Worm (Caenorhabditis elegans): ENCODE data around the gene R12B2.8.

Gene R12B2.8

DNA sequence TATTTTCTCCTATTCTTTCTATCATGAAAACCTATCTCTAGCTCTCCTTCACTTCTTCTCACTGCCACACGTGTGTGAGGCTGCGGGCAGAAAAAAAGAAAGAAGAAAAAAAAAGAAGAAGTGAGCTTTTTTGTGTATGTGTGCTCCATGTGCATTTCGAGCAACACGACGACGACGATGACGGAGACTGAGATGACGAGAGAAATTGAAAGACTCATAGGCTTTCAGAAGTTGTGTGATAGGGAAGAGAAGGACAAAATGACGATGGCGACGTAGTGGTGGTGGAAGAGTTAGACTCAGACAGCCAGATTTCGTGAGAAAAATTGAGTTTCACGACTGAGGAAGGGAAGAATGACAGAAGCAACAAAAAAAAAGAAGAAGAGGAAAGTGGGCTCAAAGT lies 21.8 kb downstream of the R12B2.8 start (continued):
- TF ChIP-seq unc-39 (tag; optimal IDR thresholded peaks at IDR 0.05) (no peak), nhr-28 (tag; optimal IDR thresholded peaks at IDR 0.05) (no peak), nhr-48 (tag; optimal IDR thresholded peaks at IDR 0.05) (no peak), zfp-3 (GFP tag; conservative IDR thresholded peaks at IDR 0.05) (no peak), hlh-11 (tag; optimal IDR thresholded peaks at IDR 0.05) (peak; percentile 43), rbr-2 (tag; optimal IDR thresholded peaks at IDR 0.05) (peak; percentile 86), nhr-111 (GFP tag; optimal IDR thresholded peaks at IDR 0.05) (no peak), ces-1 (GFP tag; optimal IDR thresholded peaks at IDR 0.05) (peak; percentile 39), unc-62 (GFP tag; optimal IDR thresholded peaks at IDR 0.05 in 1 of 2) (peak in 1 of 2 experiments; percentile 91), unc-62 (tag; optimal IDR thresholded peaks at IDR 0.05) (no peak), lin-15B (tag; optimal IDR thresholded peaks at IDR 0.05) (no peak), saeg-2 (GFP tag; IDR thresholded peaks at IDR 0.05) (no peak), nhr-10 (tag; optimal IDR thresholded peaks at IDR 0.05) (no peak), hif-1 (tag; optimal IDR thresholded peaks at IDR 0.05) (peak in 1 of 2 experiments; percentile 45), mdt-29 (GFP tag; IDR thresholded peaks at IDR 0.05) (no peak), Y105C5A.15 (GFP tag; IDR thresholded peaks at IDR 0.05) (no peak), Y48G9A.11 (GFP tag; IDR thresholded peaks at IDR 0.05) (no peak), tag-97 (GFP tag; IDR thresholded peaks at IDR 0.05) (no peak), lir-3 (tag; optimal IDR thresholded peaks at IDR 0.05) (no peak), madf-9 (GFP tag; conservative IDR thresholded peaks at IDR 0.05) (no peak), arid-1 (GFP tag; conservative IDR thresholded peaks at IDR 0.05) (no peak), ceh-82 (tag; optimal IDR thresholded peaks at IDR 0.05) (no peak), F10B5.3 (tag; optimal IDR thresholded peaks at IDR 0.05) (no peak), ceh-62 (tag; optimal IDR thresholded peaks at IDR 0.05) (no peak), pha-4 (GFP tag; IDR thresholded peaks at IDR 0.05) (no peak), pha-4 (tag; optimal IDR thresholded peaks at IDR 0.05) (no peak), dve-1 (tag; optimal IDR thresholded peaks at IDR 0.05; ENCODE audit: insufficient read depth) (peak; percentile 11), spr-3 (GFP tag; optimal IDR thresholded peaks at IDR 0.05) (no peak), hmg-1.1 (GFP tag; IDR thresholded peaks at IDR 0.05) (peak; percentile 76), lin-38 (GFP tag; IDR thresholded peaks at IDR 0.05) (no peak), egl-43 (GFP tag; IDR thresholded peaks at IDR 0.05) (no peak), R02D3.7 (tag; optimal IDR thresholded peaks at IDR 0.05) (no peak), egl-27 (tag; optimal IDR thresholded peaks at IDR 0.05) (no peak), nhr-77 (tag; optimal IDR thresholded peaks at IDR 0.05) (no peak), T20F7.1 (GFP tag; optimal IDR thresholded peaks at IDR 0.05) (no peak), lsy-2 (tag; optimal IDR thresholded peaks at IDR 0.05) (peak; percentile 22 to 70), aly-2 (tag; optimal IDR thresholded peaks at IDR 0.05) (no peak), set-16 (GFP tag; IDR thresholded peaks at IDR 0.05) (no peak; the same call in 1 of the 2 replicates), aha-1 (tag) (peak; percentile 88), nhr-237 (tag; optimal IDR thresholded peaks at IDR 0.05) (no peak), nhr-11 (tag; optimal IDR thresholded peaks at IDR 0.05) (peak; percentile 5), ceh-28 (tag; optimal IDR thresholded peaks at IDR 0.05) (no peak), ctbp-1 (GFP tag; IDR thresholded peaks at IDR 0.05) (peak; percentile 74), Y75B8A.6 (GFP tag; IDR thresholded peaks at IDR 0.05) (no peak), mxl-2 (GFP tag; conservative IDR thresholded peaks at IDR 0.05) (no peak), F26F4.8 (GFP tag; conservative IDR thresholded peaks at IDR 0.05) (no peak), mdl-1 (tag; optimal IDR thresholded peaks at IDR 0.05) (peak; percentile 60 to 93), hlh-30 (tag; optimal IDR thresholded peaks at IDR 0.05; ENCODE audit: insufficient read depth) (peak; percentile 69), snpc-4 (tag; optimal IDR thresholded peaks at IDR 0.05) (no peak), Y5F2A.4 (GFP tag; optimal IDR thresholded peaks at IDR 0.05) (no peak), dmd-8 (GFP tag; IDR thresholded peaks at IDR 0.05) (no peak)

All from whole organism, L4 larva.